Fruit fly (Drosophila melanogaster) whole organism, embryonic: ENCODE measurements around the gene CG7149.

ENCODE experiments used
- ATbp ChIP-seq: fragments of 200-800 bp; sonication (Bioruptor generic); optimal IDR thresholded peaks from 2 replicates; lab custom pipeline; 2017; ENCODE audit warnings: missing biosample characterization, mild to moderate bottlenecking, missing genetic modification characterization, missing genetic modification reagents
- Ada2b ChIP-seq: fragments of 200-800 bp; sonication (Bioruptor generic); IDR thresholded peaks from 2 replicates; pipeline ENCODE4 v1.3.6; 2022; ENCODE audit warnings: missing biosample characterization, missing genetic modification characterization
- CG11398 ChIP-seq: fragments of 200-800 bp; sonication (Bioruptor generic); optimal IDR thresholded peaks from 2 replicates; lab custom pipeline; 2016; ENCODE audit warnings: missing biosample characterization, missing genetic modification characterization
- CG11723 ChIP-seq: fragments of 200-800 bp; sonication (Bioruptor generic); optimal IDR thresholded peaks from 2 replicates; lab custom pipeline; 2017; ENCODE audit warnings: missing biosample characterization, mild to moderate bottlenecking, missing genetic modification characterization
- CG12104 ChIP-seq: fragments of 200-800 bp; sonication (Bioruptor generic); optimal IDR thresholded peaks from 3 replicates; lab custom pipeline; 2016; ENCODE audit warnings: missing biosample characterization, missing genetic modification characterization
- CG12659 ChIP-seq: fragments of 200-800 bp; sonication (Bioruptor generic); optimal IDR thresholded peaks from 3 replicates; lab custom pipeline; 2017; ENCODE audit warnings: mild to moderate bottlenecking, missing biosample characterization, missing genetic modification reagents, missing genetic modification characterization
- CG15269 ChIP-seq: fragments of 200-800 bp; sonication (Bioruptor generic); optimal IDR thresholded peaks from 2 replicates; lab custom pipeline; 2018; ENCODE audit warnings: missing biosample characterization, mild to moderate bottlenecking, missing genetic modification characterization, moderate library complexity
- CG17359 ChIP-seq: fragments of 200-800 bp; sonication (Bioruptor generic); optimal IDR thresholded peaks from 3 replicates; lab custom pipeline; 2018; ENCODE audit warnings: missing biosample characterization, mild to moderate bottlenecking, missing genetic modification characterization, moderate library complexity
- CG17612 ChIP-seq: fragments of 200-800 bp; sonication (Bioruptor generic); IDR thresholded peaks from 2 replicates; pipeline ENCODE4 v1.3.6; 2022; ENCODE audit warnings: missing biosample characterization, missing genetic modification characterization
- CG18262 ChIP-seq: fragments of 200-800 bp; optimal IDR thresholded peaks from 3 replicates; lab custom pipeline; 2019; ENCODE audit warnings: missing biosample characterization, mild to moderate bottlenecking, missing genetic modification characterization, moderate library complexity
- CG2202 ChIP-seq: fragments of 200-800 bp; sonication (Bioruptor generic); optimal IDR thresholded peaks from 2 replicates; lab custom pipeline; 2018; ENCODE audit warnings: missing biosample characterization, mild to moderate bottlenecking, missing genetic modification characterization
- CG31388 ChIP-seq: fragments of 200-800 bp; sonication (Bioruptor generic); optimal IDR thresholded peaks from 2 replicates; lab custom pipeline; 2016; ENCODE audit warnings: missing biosample characterization, missing genetic modification characterization
- CG6765 ChIP-seq: fragments of 200-800 bp; sonication (Bioruptor generic); optimal IDR thresholded peaks from 3 replicates; lab custom pipeline; 2017; ENCODE audit warnings: missing biosample characterization, mild to moderate bottlenecking, missing genetic modification characterization
- CG6854 ChIP-seq: fragments of 200-800 bp; sonication (Bioruptor generic); optimal IDR thresholded peaks from 3 replicates; lab custom pipeline; 2017; ENCODE audit warnings: missing biosample characterization, mild to moderate bottlenecking, missing genetic modification characterization
- CG8089 ChIP-seq: fragments of 200-800 bp; sonication (Bioruptor generic); optimal IDR thresholded peaks from 3 replicates; lab custom pipeline; 2016; ENCODE audit warnings: missing biosample characterization, missing genetic modification characterization
- CG8765 ChIP-seq: fragments of 200-800 bp; sonication (Bioruptor generic); IDR thresholded peaks from 2 replicates; pipeline ENCODE4 v1.3.6; 2022; ENCODE audit warnings: missing biosample characterization, missing genetic modification characterization
- CrebB ChIP-seq: fragments of 200-800 bp; sonication (Bioruptor generic); optimal IDR thresholded peaks from 3 replicates; lab custom pipeline; 2018; ENCODE audit warnings: missing biosample characterization, mild to moderate bottlenecking, missing genetic modification characterization
- Dbx ChIP-seq: fragments of 200-800 bp; sonication (Bioruptor generic); IDR thresholded peaks from 3 replicates; pipeline ENCODE4 v1.3.6; 2022; ENCODE audit warnings: missing biosample characterization, missing genetic modification characterization
- Dek ChIP-seq: fragments of 200-800 bp; sonication (Bioruptor generic); optimal IDR thresholded peaks from 3 replicates; lab custom pipeline; 2019; ENCODE audit warnings: missing biosample characterization, mild to moderate bottlenecking, missing genetic modification characterization, moderate library complexity
- Dip3 ChIP-seq: fragments of 200-800 bp; sonication (Bioruptor generic); optimal IDR thresholded peaks from 3 replicates; lab custom pipeline; 2016; ENCODE audit warnings: missing biosample characterization, missing genetic modification characterization
- E2f1 ChIP-seq: fragments of 200-800 bp; sonication (Bioruptor generic); IDR thresholded peaks from 2 replicates; pipeline ENCODE4 v1.3.6; 2022; ENCODE audit warnings: missing biosample characterization, missing genetic modification characterization
- Elba2 ChIP-seq: fragments of 200-800 bp; sonication (Bioruptor generic); optimal IDR thresholded peaks from 3 replicates; lab custom pipeline; 2016; ENCODE audit warnings: missing biosample characterization, missing genetic modification characterization
- Ets97D ChIP-seq: fragments of 200-800 bp; sonication (Bioruptor generic); optimal IDR thresholded peaks from 3 replicates; lab custom pipeline; 2016; ENCODE audit warnings: missing biosample characterization, missing genetic modification characterization
- H15 ChIP-seq: fragments of 200-800 bp; sonication (Bioruptor generic); IDR thresholded peaks from 3 replicates; pipeline ENCODE4 v1.3.6; 2022; ENCODE audit warnings: missing biosample characterization, missing genetic modification characterization
- Mes4 ChIP-seq: fragments of 200-800 bp; sonication (Bioruptor generic); optimal IDR thresholded peaks from 2 replicates; lab custom pipeline; 2016; ENCODE audit warnings: missing biosample characterization, missing genetic modification characterization
- Mrtf ChIP-seq: fragments of 200-800 bp; sonication (Bioruptor generic); IDR thresholded peaks from 3 replicates; pipeline ENCODE4 v1.3.6; 2022; ENCODE audit warnings: missing biosample characterization, missing genetic modification characterization
- Ptx1 ChIP-seq: fragments of 200-800 bp; sonication (Bioruptor generic); IDR thresholded peaks from 2 replicates; pipeline ENCODE4 v1.3.6; 2022; ENCODE audit warnings: missing biosample characterization, missing genetic modification characterization
- TFAM ChIP-seq: fragments of 200-800 bp; sonication (Bioruptor generic); optimal IDR thresholded peaks from 2 replicates; lab custom pipeline; 2017; ENCODE audit warnings: missing biosample characterization, missing genetic modification characterization, inconsistent platforms
- ase ChIP-seq: fragments of 200-800 bp; sonication (Bioruptor generic); IDR thresholded peaks from 3 replicates; pipeline ENCODE4 v1.3.6; 2022; ENCODE audit warnings: missing biosample characterization, missing genetic modification characterization
- bcd ChIP-seq: fragments of 200-800 bp; sonication (Bioruptor generic); optimal IDR thresholded peaks from 2 replicates; lab custom pipeline; 2017; ENCODE audit warnings: missing biosample characterization, mild to moderate bottlenecking, missing genetic modification characterization
- chm ChIP-seq: fragments of 200-800 bp; sonication (Bioruptor generic); IDR thresholded peaks from 2 replicates; pipeline ENCODE4 v1.3.6; 2022; ENCODE audit warnings: missing biosample characterization, missing genetic modification characterization
- ci ChIP-seq: fragments of 200-800 bp; sonication (Bioruptor generic); IDR thresholded peaks from 3 replicates; pipeline ENCODE4 v1.3.6; 2022; ENCODE audit warnings: missing biosample characterization, missing genetic modification characterization
- crol ChIP-seq: fragments of 200-800 bp; sonication (Bioruptor generic); IDR thresholded peaks from 2 replicates; pipeline ENCODE4 v1.3.6; 2022; ENCODE audit warnings: missing biosample characterization, missing genetic modification characterization
- danr ChIP-seq: fragments of 200-800 bp; sonication (Bioruptor generic); IDR thresholded peaks from 2 replicates; pipeline ENCODE4 v1.3.6; 2022; ENCODE audit warnings: missing biosample characterization, missing genetic modification characterization
- dm ChIP-seq: fragments of 200-800 bp; sonication (Bioruptor generic); optimal IDR thresholded peaks from 3 replicates; lab custom pipeline; 2016; ENCODE audit warnings: missing biosample characterization, missing genetic modification characterization
- fd3F ChIP-seq: fragments of 200-800 bp; sonication (Bioruptor generic); optimal IDR thresholded peaks from 2 replicates; lab custom pipeline; 2018; ENCODE audit warnings: missing biosample characterization, mild to moderate bottlenecking, missing genetic modification characterization, moderate library complexity
- gro ChIP-seq: fragments of 200-800 bp; sonication (Bioruptor generic); optimal IDR thresholded peaks from 2 replicates; lab custom pipeline; 2016; ENCODE audit warnings: missing biosample characterization, missing genetic modification characterization
- gsb ChIP-seq: fragments of 200-800 bp; sonication (Bioruptor generic); IDR thresholded peaks from 2 replicates; pipeline ENCODE4 v1.3.6; 2022; ENCODE audit warnings: missing biosample characterization, missing genetic modification characterization
- ham ChIP-seq: fragments of 200-800 bp; sonication (Bioruptor generic); IDR thresholded peaks from 2 replicates; pipeline ENCODE4 v1.3.6; 2022; ENCODE audit warnings: missing biosample characterization, missing genetic modification characterization
- hth ChIP-seq: fragments of >200 bp; optimal IDR thresholded peaks from 2 replicates; lab custom pipeline; 2017; ENCODE audit warnings: inconsistent platforms
- lbe ChIP-seq: fragments of 200-800 bp; sonication (Bioruptor generic); optimal IDR thresholded peaks from 2 replicates; lab custom pipeline; 2016; ENCODE audit warnings: missing biosample characterization, mild to moderate bottlenecking, missing genetic modification characterization
- mam ChIP-seq: fragments of 200-800 bp; sonication (Bioruptor generic); optimal IDR thresholded peaks from 3 replicates; lab custom pipeline; 2016; ENCODE audit warnings: missing biosample characterization, missing genetic modification characterization
- nau ChIP-seq: fragments of 200-800 bp; sonication (Bioruptor generic); optimal IDR thresholded peaks from 3 replicates; lab custom pipeline; 2017; ENCODE audit warnings: missing biosample characterization, mild to moderate bottlenecking, missing genetic modification characterization, missing genetic modification reagents
- oc ChIP-seq: fragments of 200-800 bp; sonication (Bioruptor generic); optimal IDR thresholded peaks from 2 replicates; lab custom pipeline; 2018; ENCODE audit warnings: missing biosample characterization, mild to moderate bottlenecking, missing genetic modification characterization, moderate library complexity
- peb ChIP-seq: fragments of 200-800 bp; sonication (Bioruptor generic); IDR thresholded peaks from 2 replicates; pipeline ENCODE4 v1.3.6; 2022; ENCODE audit warnings: missing biosample characterization, missing genetic modification characterization
- pfk ChIP-seq: fragments of 200-800 bp; sonication (Bioruptor generic); optimal IDR thresholded peaks from 2 replicates; lab custom pipeline; 2018; ENCODE audit warnings: missing biosample characterization, mild to moderate bottlenecking, missing genetic modification characterization, moderate library complexity
- scrt ChIP-seq: fragments of 200-800 bp; sonication (Bioruptor generic); optimal IDR thresholded peaks from 2 replicates; lab custom pipeline; 2018; ENCODE audit warnings: missing biosample characterization, mild to moderate bottlenecking, missing genetic modification characterization, moderate library complexity
- so ChIP-seq: fragments of 200-800 bp; sonication (Bioruptor generic); IDR thresholded peaks from 3 replicates; pipeline ENCODE4 v1.3.6; 2022; ENCODE audit warnings: missing biosample characterization, missing genetic modification characterization
- stc ChIP-seq: fragments of 200-800 bp; sonication (Bioruptor generic); IDR thresholded peaks from 2 replicates; pipeline ENCODE4 v1.3.6; 2022; ENCODE audit warnings: missing biosample characterization, missing genetic modification characterization
- stwl ChIP-seq: fragments of 200-800 bp; sonication (Bioruptor generic); optimal IDR thresholded peaks from 3 replicates; lab custom pipeline; 2018; ENCODE audit warnings: missing biosample characterization, mild to moderate bottlenecking, missing genetic modification characterization, moderate library complexity
- sug ChIP-seq: fragments of 200-800 bp; optimal IDR thresholded peaks from 2 replicates; lab custom pipeline; 2019; ENCODE audit warnings: missing biosample characterization, mild to moderate bottlenecking, missing genetic modification characterization, moderate library complexity
- unpg ChIP-seq: fragments of 200-800 bp; sonication (Bioruptor generic); optimal IDR thresholded peaks from 3 replicates; lab custom pipeline; 2018; ENCODE audit warnings: missing biosample characterization, mild to moderate bottlenecking, missing genetic modification characterization, moderate library complexity

CG7149 gene

dm6 chr2L:7828901-7829300, 38.5 kb upstream of the CG7149 start (continued):
- TF ChIP-seq E2f1 (GFP tag; lab: Robert Waterston, UW) (no peak), crol (GFP tag; lab: Robert Waterston, UW) (peak; percentile 28; the same call in 1 of the 2 replicates), CG15269 (tag; lab: Kevin White, UChicago) (no peak), so (GFP tag; lab: Robert Waterston, UW) (peak; percentile 24; the same call in 1 of the 3 replicates), CG17359 (tag; lab: Kevin White, UChicago) (peak; percentile 38), stwl (tag; lab: Kevin White, UChicago) (no peak), Dip3 (GFP tag; lab: Kevin White, UChicago) (no peak), Elba2 (GFP tag; lab: Kevin White, UChicago) (no peak), ATbp (peak; percentile 15), CG12104 (GFP tag; lab: Kevin White, UChicago) (no peak), lbe (no peak), Ptx1 (no peak), sug (tag; lab: Kevin White, UChicago) (no peak), CG11398 (GFP tag; lab: Kevin White, UChicago) (peak; percentile 22), peb (GFP tag; lab: Robert Waterston, UW) (no peak), CrebB (peak; percentile 17), Mes4 (GFP tag; lab: Kevin White, UChicago) (no peak)

dm6 chr2L:7828231-7828630, 37.9 kb upstream of the CG7149 start:
- no peak for TF ChIP-seq CG17612 (GFP tag; lab: Robert Waterston, UW)
- peak; percentile 4 for TF ChIP-seq oc
- TF ChIP-seq ci (GFP tag; lab: Robert Waterston, UW), result peak; percentile 75
- no peak for TF ChIP-seq TFAM (GFP tag; lab: Kevin White, UChicago)
- no peak for TF ChIP-seq mam
- no peak for TF ChIP-seq CG6765
- TF ChIP-seq Mrtf (GFP tag; lab: Robert Waterston, UW), result no peak
- TF ChIP-seq pfk (GFP tag; lab: Kevin White, UChicago), result peak; percentile 3
- no peak for TF ChIP-seq CG6854 (GFP tag; lab: Kevin White, UChicago)
- no peak for TF ChIP-seq nau
- peak; percentile 33 for TF ChIP-seq bcd (GFP tag; lab: Kevin White, UChicago)
- TF ChIP-seq fd3F, result no peak
- no peak for TF ChIP-seq stc
- TF ChIP-seq Ets97D (GFP tag; lab: Kevin White, UChicago), result no peak
- peak; percentile 27; the same call in 1 of the 3 replicates for TF ChIP-seq Dbx (GFP tag; lab: Robert Waterston, UW)
- peak; percentile 59; the same call in 1 of the 2 replicates for TF ChIP-seq chm (GFP tag; lab: Robert Waterston, UW)
- TF ChIP-seq Ada2b, result peak; percentile 15; the same call in 1 of the 2 replicates
- no peak for TF ChIP-seq CG2202 (tag; lab: Kevin White, UChicago)
- TF ChIP-seq CG31388 (GFP tag; lab: Kevin White, UChicago), result no peak
- peak; percentile 52 for TF ChIP-seq dm (GFP tag; lab: Kevin White, UChicago)
- TF ChIP-seq scrt, result peak; percentile 55
- TF ChIP-seq gsb (GFP tag; lab: Robert Waterston, UW), result no peak
- no peak for TF ChIP-seq danr (GFP tag; lab: Robert Waterston, UW)
- TF ChIP-seq CG12659 (GFP tag; lab: Kevin White, UChicago), result peak; percentile 69
- TF ChIP-seq CG11723 (GFP tag; lab: Kevin White, UChicago), result no peak
- no peak for TF ChIP-seq ham
- no peak for TF ChIP-seq CG8089
- no peak for TF ChIP-seq unpg
- 0 out of 2 replicates have a peak, but pooled peaks have one; percentile 59 for TF ChIP-seq CG8765 (GFP tag; lab: Robert Waterston, UW)
- no peak for TF ChIP-seq Dek (tag; lab: Kevin White, UChicago)
- TF ChIP-seq ase (GFP tag; lab: Robert Waterston, UW), result no peak
- TF ChIP-seq H15 (GFP tag; lab: Robert Waterston, UW), result no peak
- no peak for TF ChIP-seq gro
- TF ChIP-seq CG18262 (tag; lab: Kevin White, UChicago), result peak; percentile 8
- TF ChIP-seq hth (lab: Kevin White, UChicago), result no peak
